Worm (Caenorhabditis elegans) whole organism, early embryonic: Measurements from ENCODE around the gene clec-143.
A peak's percentile ranks its signal among the peaks of the same experiment; 100 is the strongest.

Source experiments
- B0310.2 ChIP-seq: sonication (generic microtip); optimal IDR thresholded peaks from 2 replicates; lab custom pipeline; 2016; ENCODE audit warnings: mild to moderate bottlenecking, missing genetic modification characterization, missing compliant biosample characterization
- F13C5.2 ChIP-seq: sonication (generic microtip); optimal IDR thresholded peaks from 2 replicates; lab custom pipeline; 2017; ENCODE audit warnings: mild to moderate bottlenecking, missing genetic modification characterization, inconsistent platforms, missing compliant biosample characterization
- ama-1 ChIP-seq: fragments of 150-350 bp; optimal IDR thresholded peaks from 2 replicates; lab custom pipeline; 2014
- ceh-13 ChIP-seq: fragments of 200-800 bp; sonication (Bioruptor generic); optimal IDR thresholded peaks from 2 replicates; lab custom pipeline; 2018; ENCODE audit warnings: mild to moderate bottlenecking, missing genetic modification characterization, missing compliant biosample characterization
- ceh-36 ChIP-seq: sonication (generic microtip); optimal IDR thresholded peaks from 2 replicates; lab custom pipeline; 2016; ENCODE audit warnings: missing genetic modification characterization, inconsistent platforms, missing compliant biosample characterization
- ets-7 ChIP-seq: sonication (generic microtip); optimal IDR thresholded peaks from 2 replicates; lab custom pipeline; 2016; ENCODE audit warnings: missing genotype, missing genetic modification characterization, missing compliant biosample characterization
- flt-1 ChIP-seq: fragments of 200-800 bp; sonication (Bioruptor generic); IDR thresholded peaks from 2 replicates; pipeline ENCODE4 v1.3.6; 2022; ENCODE audit warnings: missing genetic modification characterization, missing compliant biosample characterization
- hmbx-1 ChIP-seq: sonication (generic microtip); optimal IDR thresholded peaks from 2 replicates; lab custom pipeline; 2016; ENCODE audit warnings: mild to moderate bottlenecking, missing genetic modification characterization, missing compliant biosample characterization
- hnd-1 ChIP-seq: sonication (generic microtip); optimal IDR thresholded peaks from 2 replicates; lab custom pipeline; 2016; ENCODE audit warnings: missing genetic modification characterization, missing compliant biosample characterization
- pes-1 ChIP-seq: fragments of 200-800 bp; sonication (Bioruptor generic); IDR thresholded peaks from 2 replicates; pipeline ENCODE4 v1.3.6; 2022; ENCODE audit warnings: missing genetic modification reagents, missing genetic modification characterization, missing compliant biosample characterization
- scrt-1 ChIP-seq: fragments of 200-800 bp; sonication (Bioruptor generic); IDR thresholded peaks from 2 replicates; pipeline ENCODE4 v1.3.6; 2022; ENCODE audit warnings: missing genetic modification characterization, missing compliant biosample characterization
- tbx-11 ChIP-seq: fragments of 200-800 bp; sonication (Bioruptor generic); IDR thresholded peaks from 2 replicates; pipeline ENCODE4 v1.3.6; 2022; ENCODE audit warnings: missing genetic modification characterization, missing compliant biosample characterization
- tbx-37 ChIP-seq: fragments of 200-800 bp; sonication (Bioruptor generic); conservative IDR thresholded peaks from 2 replicates; pipeline ENCODE4 v1.3.6; 2022; ENCODE audit warnings: missing genetic modification reagents, missing genetic modification characterization, missing compliant biosample characterization
- tra-4 ChIP-seq: sonication (generic microtip); optimal IDR thresholded peaks from 2 replicates; lab custom pipeline; 2017; ENCODE audit warnings: missing genetic modification characterization, missing compliant biosample characterization

- 0 out of 2 replicates have a peak, but pooled peaks have one; percentile 45 for TF ChIP-seq scrt-1 (GFP tag; lab: Robert Waterston, UW)
- TF ChIP-seq F13C5.2 (tag; lab: Kevin White, UChicago): peak; percentile 69
- no peak for TF ChIP-seq hmbx-1 (tag; lab: Kevin White, UChicago)
- TF ChIP-seq tbx-11 (GFP tag; lab: Robert Waterston, UW): no peak
- TF ChIP-seq B0310.2 (tag; lab: Kevin White, UChicago): no peak
- no peak for TF ChIP-seq ets-7
- no peak for TF ChIP-seq ceh-13 (GFP tag; lab: Kevin White, UChicago)
- TF ChIP-seq tra-4 (tag; lab: Kevin White, UChicago): no peak
- peak; percentile 18 for TF ChIP-seq ceh-36 (tag; lab: Kevin White, UChicago)
- peak; percentile 55; the same call in 1 of the 2 replicates for TF ChIP-seq flt-1
- TF ChIP-seq hnd-1 (tag; lab: Kevin White, UChicago): no peak
- no peak for TF ChIP-seq tbx-37 (GFP tag; lab: Robert Waterston, UW)
- no peak for TF ChIP-seq pes-1 (GFP tag; lab: Robert Waterston, UW)
- no peak for TF ChIP-seq ama-1 (lab: Kevin White, UChicago)
Measured at ce11 chrII:10502491-10503063, 32.5 kb upstream of the clec-143 start, which contains the start of gene myrf-1.
